Fruit fly (Drosophila melanogaster) whole organism, adult: Measurements from ENCODE around the gene Mvl.

Experiments
- CG11617 ChIP-seq: fragments of 200-800 bp; sonication (Bioruptor generic); optimal IDR thresholded peaks from 2 replicates; lab custom pipeline; 2017; ENCODE audit warnings: mild to moderate bottlenecking, missing biosample characterization, missing genetic modification reagents, missing genetic modification characterization
- CG12768 ChIP-seq: fragments of 200-800 bp; sonication (Bioruptor generic); optimal IDR thresholded peaks from 2 replicates; lab custom pipeline; 2017; ENCODE audit warnings: missing biosample characterization, missing genetic modification characterization, mild to moderate bottlenecking, moderate library complexity, missing genetic modification reagents
- CG33017 ChIP-seq: fragments of 200-800 bp; sonication (Bioruptor generic); optimal IDR thresholded peaks from 2 replicates; lab custom pipeline; 2018; ENCODE audit warnings: missing biosample characterization, mild to moderate bottlenecking, missing genetic modification characterization, moderate library complexity
- bab1 ChIP-seq: fragments of 200-800 bp; sonication (Bioruptor generic); optimal IDR thresholded peaks from 3 replicates; lab custom pipeline; 2019; ENCODE audit warnings: missing biosample characterization, mild to moderate bottlenecking, missing genetic modification characterization, moderate library complexity
- cnc ChIP-seq, 2 experiments: fragments of >200 bp; optimal IDR thresholded peaks; 2 replicates each; lab custom pipeline; 2017

DNA sequence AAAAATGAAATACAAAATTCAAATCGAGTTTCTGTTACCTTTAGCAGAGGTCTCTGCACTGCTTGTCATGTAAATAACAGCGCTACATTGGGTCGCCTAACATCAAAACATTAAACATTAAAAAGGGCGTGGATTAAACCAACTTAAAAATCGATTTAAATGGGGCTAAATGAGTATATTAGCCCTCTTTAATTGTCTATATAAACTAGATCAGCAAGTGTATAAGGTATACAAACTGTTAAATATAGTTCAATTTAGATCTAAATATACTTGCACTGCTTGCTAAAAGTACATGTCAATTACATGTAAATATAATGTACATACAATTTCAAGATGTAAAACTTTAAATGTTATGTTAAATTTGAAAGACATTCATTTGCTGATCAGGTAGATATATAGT lies 9.1 kb upstream of the Mvl start:
- TF ChIP-seq CG11617 (GFP tag; lab: Kevin White, UChicago) (no peak), CG12768 (GFP tag; lab: Kevin White, UChicago) (no peak), bab1 (no peak), cnc (optimal IDR thresholded peaks at IDR 0.05; lab: Kevin White, UChicago) (no peak), CG33017 (no peak)
